Worm (Caenorhabditis elegans) whole organism, L3 larva: Measurements from ENCODE around the gene srdh-1.

Experiments
- R02D3.7 ChIP-seq: fragments of 150-350 bp; optimal IDR thresholded peaks from 2 replicates; lab custom pipeline; 2014; ENCODE audit warnings: missing biosample characterization, missing genetic modification characterization
- ZK546.5 ChIP-seq: sonication (generic microtip); optimal IDR thresholded peaks from 2 replicates; lab custom pipeline; 2017; ENCODE audit warnings: missing biosample characterization, missing genetic modification characterization
- ama-1 ChIP-seq: fragments of 150-350 bp; optimal IDR thresholded peaks from 2 replicates; lab custom pipeline; 2018
- ceh-16 ChIP-seq: sonication (generic microtip); optimal IDR thresholded peaks from 2 replicates; lab custom pipeline; 2017; ENCODE audit warnings: missing biosample characterization, missing genetic modification characterization
- ceh-28 ChIP-seq: fragments of 150-350 bp; optimal IDR thresholded peaks from 2 replicates; lab custom pipeline; 2014; ENCODE audit warnings: missing biosample characterization, missing genetic modification reagents, missing genetic modification characterization
- ceh-82 ChIP-seq: fragments of 150-350 bp; optimal IDR thresholded peaks from 2 replicates; lab custom pipeline; 2014; ENCODE audit warnings: missing biosample characterization, missing genetic modification characterization
- egl-27 ChIP-seq: sonication (generic microtip); optimal IDR thresholded peaks from 4 replicates; lab custom pipeline; 2017; ENCODE audit warnings: missing biosample characterization, missing genetic modification reagents, missing genetic modification characterization
- egl-5 ChIP-seq: fragments of 150-350 bp; optimal IDR thresholded peaks from 2 replicates; lab custom pipeline; 2017; ENCODE audit warnings: missing biosample characterization, missing genetic modification reagents, missing genetic modification characterization, inconsistent platforms
- elt-1 ChIP-seq: fragments of 150-350 bp; optimal IDR thresholded peaks from 2 replicates; lab custom pipeline; 2014; ENCODE audit warnings: missing biosample characterization, missing genetic modification characterization
- elt-2 ChIP-seq: sonication (generic microtip); optimal IDR thresholded peaks from 2 replicates; lab custom pipeline; 2016; ENCODE audit warnings: missing genetic modification reagents, mild to moderate bottlenecking, missing genetic modification characterization, missing compliant biosample characterization
- elt-3 ChIP-seq, 3 experiments: fragments of 150-350 bp in 1 of 3; sonication (generic microtip) in 2 of 3; optimal IDR thresholded peaks; 2 replicates in 2 of 3; 4 replicates in 1 of 3; lab custom pipeline; 2014 to 2017; ENCODE audit warnings: missing biosample characterization in 3 of 3, missing genetic modification characterization in 3 of 3
- eor-1 ChIP-seq, 2 experiments: fragments of 150-350 bp; optimal IDR thresholded peaks; 2 replicates each; lab custom pipeline; 2014 to 2018; ENCODE audit warnings: missing biosample characterization in 2 of 2, missing genetic modification characterization in 2 of 2
- fkh-10 ChIP-seq: sonication (generic microtip); optimal IDR thresholded peaks from 2 replicates; lab custom pipeline; 2017; ENCODE audit warnings: missing biosample characterization, missing genetic modification reagents, missing genetic modification characterization
- fkh-2 ChIP-seq: fragments of 150-350 bp; optimal IDR thresholded peaks from 2 replicates; lab custom pipeline; 2014; ENCODE audit warnings: missing biosample characterization, missing genetic modification reagents, missing genetic modification characterization
- hmg-11 ChIP-seq: sonication (generic microtip); optimal IDR thresholded peaks from 2 replicates; lab custom pipeline; 2016; ENCODE audit warnings: missing genetic modification characterization, missing compliant biosample characterization
- lin-39 ChIP-seq: fragments of 150-350 bp; optimal IDR thresholded peaks from 2 replicates; lab custom pipeline; 2018; ENCODE audit warnings: missing biosample characterization, missing genetic modification reagents, missing genetic modification characterization
- lsy-12 ChIP-seq: sonication (generic microtip); optimal IDR thresholded peaks from 2 replicates; lab custom pipeline; 2016; ENCODE audit warnings: mild to moderate bottlenecking, missing genetic modification characterization, missing compliant biosample characterization
- mml-1 ChIP-seq: fragments of 150-350 bp; sonication (generic microtip); optimal IDR thresholded peaks from 3 replicates; lab custom pipeline; 2014; ENCODE audit warnings: missing biosample characterization, missing genetic modification characterization
- nhr-11 ChIP-seq: fragments of 150-350 bp; optimal IDR thresholded peaks from 2 replicates; lab custom pipeline; 2014; ENCODE audit warnings: missing biosample characterization, missing genetic modification characterization
- nhr-12 ChIP-seq: fragments of 150-350 bp; optimal IDR thresholded peaks from 2 replicates; lab custom pipeline; 2014; ENCODE audit warnings: missing biosample characterization, missing genetic modification characterization
- nhr-23 ChIP-seq: fragments of 150-350 bp; optimal IDR thresholded peaks from 2 replicates; lab custom pipeline; 2014; ENCODE audit warnings: missing biosample characterization, missing genetic modification reagents, missing genetic modification characterization
- nhr-25 ChIP-seq: sonication (generic microtip); optimal IDR thresholded peaks from 2 replicates; lab custom pipeline; 2017; ENCODE audit warnings: missing biosample characterization, missing genetic modification characterization
- nhr-28 ChIP-seq: fragments of 150-350 bp; optimal IDR thresholded peaks from 2 replicates; lab custom pipeline; 2014; ENCODE audit warnings: missing biosample characterization, missing genetic modification characterization
- nhr-43 ChIP-seq: sonication (generic microtip); optimal IDR thresholded peaks from 2 replicates; lab custom pipeline; 2016; ENCODE audit warnings: mild to moderate bottlenecking, missing genetic modification characterization, missing compliant biosample characterization; ENCODE audit not compliant: poor library complexity, severe bottlenecking
- nhr-67 ChIP-seq: fragments of 150-350 bp; optimal IDR thresholded peaks from 2 replicates; lab custom pipeline; 2014; ENCODE audit warnings: missing biosample characterization, missing genetic modification characterization
- nhr-77 ChIP-seq: fragments of 150-350 bp; optimal IDR thresholded peaks from 2 replicates; lab custom pipeline; 2014; ENCODE audit warnings: missing biosample characterization, missing genetic modification characterization
- pqm-1 ChIP-seq: fragments of 150-350 bp; optimal IDR thresholded peaks from 2 replicates; lab custom pipeline; 2017; ENCODE audit warnings: missing biosample characterization, missing genetic modification characterization, inconsistent platforms
- sea-2 ChIP-seq: fragments of 150-350 bp; sonication (generic microtip); optimal IDR thresholded peaks from 4 replicates; lab custom pipeline; 2014; ENCODE audit warnings: missing biosample characterization, missing genetic modification reagents, missing genetic modification characterization
- skn-1 ChIP-seq: fragments of 150-350 bp; optimal IDR thresholded peaks from 2 replicates; lab custom pipeline; 2014; ENCODE audit warnings: missing biosample characterization, missing genetic modification characterization
- snpc-4 ChIP-seq: fragments of 150-350 bp; optimal IDR thresholded peaks from 2 replicates; lab custom pipeline; 2014; ENCODE audit warnings: missing biosample characterization, missing genetic modification characterization
- unc-39 ChIP-seq: sonication (generic microtip); optimal IDR thresholded peaks from 4 replicates; lab custom pipeline; 2017; ENCODE audit warnings: missing biosample characterization, missing genetic modification characterization
- unc-62 ChIP-seq: fragments of 150-350 bp; sonication (generic microtip); optimal IDR thresholded peaks from 4 replicates; lab custom pipeline; 2014; ENCODE audit warnings: missing biosample characterization, missing genetic modification reagents, missing genetic modification characterization
- ztf-4 ChIP-seq: fragments of 150-350 bp; optimal IDR thresholded peaks from 2 replicates; lab custom pipeline; 2014; ENCODE audit warnings: missing biosample characterization, missing genetic modification characterization

Gene srdh-1

DNA sequence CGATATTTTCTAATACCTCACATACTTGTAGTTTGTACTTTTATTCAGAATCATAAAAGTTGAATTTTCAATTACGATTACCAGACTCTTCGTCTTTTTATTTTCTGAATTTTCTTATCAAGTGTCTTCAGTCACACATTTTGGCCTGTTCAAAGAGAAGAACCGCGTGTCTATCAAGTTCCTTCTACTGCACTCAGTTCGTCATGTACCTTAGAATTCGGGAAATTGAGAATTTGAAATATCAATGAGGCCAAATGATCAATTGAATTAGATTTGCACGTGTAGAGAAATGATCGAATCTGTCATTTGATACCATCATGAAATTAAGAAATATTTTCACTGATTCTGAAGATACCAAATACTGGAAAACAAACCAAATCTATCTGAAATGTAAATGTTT lies 899 bp upstream of the srdh-1 start:
- TF ChIP-seq lsy-12 (no peak), nhr-28 (tag; lab: Kevin White, UChicago) (no peak), nhr-25 (peak; percentile 16), nhr-23 (tag; lab: Kevin White, UChicago) (peak; percentile 51), fkh-2 (tag; lab: Kevin White, UChicago) (no peak), nhr-43 (tag; lab: Kevin White, UChicago) (peak; percentile 27)

DNA sequence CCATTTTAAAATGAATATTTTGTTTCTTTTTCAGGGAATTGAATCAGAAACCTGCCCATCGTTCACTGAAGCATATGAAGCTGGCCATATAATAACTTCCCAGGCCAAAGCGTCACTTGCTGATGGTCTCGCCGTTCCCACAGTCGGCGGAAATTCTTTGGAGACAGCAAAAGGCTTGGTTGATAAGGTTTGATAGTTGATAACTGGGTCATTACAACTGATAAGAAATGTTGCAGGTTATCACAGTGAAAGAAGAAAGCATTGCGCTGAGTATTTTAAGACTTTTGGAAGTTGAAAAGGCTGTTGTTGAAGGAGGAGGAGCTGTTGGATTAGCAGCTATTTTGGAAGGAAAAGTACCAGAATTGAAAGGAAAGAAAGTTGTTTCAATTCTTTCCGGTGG lies 2.1 kb downstream of the srdh-1 start:
- TF ChIP-seq fkh-2 (tag; lab: Kevin White, UChicago) (no peak), ztf-4 (no peak), nhr-23 (tag; lab: Kevin White, UChicago) (peak; percentile 13), ZK546.5 (no peak), elt-2 (peak; percentile 82), fkh-10 (GFP tag; lab: Kevin White, UChicago) (no peak), pqm-1 (tag; lab: Kevin White, UChicago) (peak; percentile 12), nhr-67 (tag; lab: Kevin White, UChicago) (no peak), elt-3 (tag; optimal IDR thresholded peaks at IDR 0.05; lab: Kevin White, UChicago) (peak in 2 of 3 experiments; percentile 29 to 63), egl-5 (no peak)
- TF ChIP-seq, all 47 proteins: peak for 4

DNA sequence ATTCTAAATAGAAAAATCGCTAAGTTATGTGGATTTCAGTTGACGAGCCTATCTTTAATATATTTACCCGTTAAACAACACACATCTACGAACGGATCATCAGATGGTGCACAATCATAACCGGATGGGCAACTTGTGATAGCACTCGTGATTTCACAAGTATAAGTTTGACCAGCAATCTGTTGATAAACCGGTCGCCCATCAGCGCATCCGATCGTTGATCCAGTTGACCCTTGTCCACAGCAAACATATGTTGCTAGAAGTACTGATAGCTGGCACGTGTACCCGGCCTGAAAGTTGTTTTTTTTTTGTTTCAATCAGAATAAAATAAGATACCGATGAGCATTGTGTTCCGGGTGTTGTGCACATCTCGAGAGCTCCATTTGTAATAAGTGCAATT lies 3.2 kb downstream of the srdh-1 start:
- TF ChIP-seq nhr-43 (tag; lab: Kevin White, UChicago): peak; percentile 2
- no peak for TF ChIP-seq unc-39 (tag; lab: Kevin White, UChicago)
- no peak for TF ChIP-seq hmg-11 (tag; lab: Kevin White, UChicago)
- TF ChIP-seq snpc-4 (tag; lab: Kevin White, UChicago): no peak

DNA sequence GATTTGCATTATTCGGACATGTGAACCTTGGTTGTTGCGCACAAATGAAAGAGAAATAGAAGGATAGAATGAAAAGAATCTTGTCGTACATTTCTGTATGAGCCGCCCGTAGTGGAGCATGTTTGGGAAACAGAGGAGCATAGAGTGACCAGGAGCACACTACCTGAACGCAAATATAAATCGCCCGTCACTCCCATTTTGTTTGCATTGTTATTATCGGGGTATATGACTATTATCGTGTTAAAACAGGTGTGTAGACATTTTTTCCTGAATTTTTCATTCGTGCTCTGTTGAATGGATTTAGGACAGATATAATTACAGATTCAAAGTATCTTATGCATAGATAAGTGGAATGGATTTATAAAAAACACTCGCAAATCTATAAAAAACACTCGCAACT lies 4.9 kb downstream of the srdh-1 start, which contains the start of gene K01C8.2:
Gene K01C8.2, minus strand, starts transcription at position 101 of the 400 bp plus-strand sequence.
- TF ChIP-seq elt-1 (tag; lab: Kevin White, UChicago) (no peak), nhr-11 (tag; lab: Kevin White, UChicago) (no peak), nhr-28 (tag; lab: Kevin White, UChicago) (no peak), ztf-4 (no peak), R02D3.7 (tag; lab: Kevin White, UChicago) (no peak), unc-39 (tag; lab: Kevin White, UChicago) (no peak), sea-2 (GFP tag; lab: Kevin White, UChicago) (no peak), skn-1 (no peak), ceh-16 (tag; lab: Kevin White, UChicago) (no peak), eor-1 (tag; optimal IDR thresholded peaks at IDR 0.05; lab: Kevin White, UChicago) (no peak), ceh-82 (no peak), snpc-4 (tag; lab: Kevin White, UChicago) (no peak), pqm-1 (tag; lab: Kevin White, UChicago) (no peak), fkh-10 (GFP tag; lab: Kevin White, UChicago) (no peak), hmg-11 (tag; lab: Kevin White, UChicago) (no peak), lin-39 (no peak), ceh-28 (tag; lab: Kevin White, UChicago) (no peak), nhr-77 (tag; lab: Kevin White, UChicago) (no peak)

DNA sequence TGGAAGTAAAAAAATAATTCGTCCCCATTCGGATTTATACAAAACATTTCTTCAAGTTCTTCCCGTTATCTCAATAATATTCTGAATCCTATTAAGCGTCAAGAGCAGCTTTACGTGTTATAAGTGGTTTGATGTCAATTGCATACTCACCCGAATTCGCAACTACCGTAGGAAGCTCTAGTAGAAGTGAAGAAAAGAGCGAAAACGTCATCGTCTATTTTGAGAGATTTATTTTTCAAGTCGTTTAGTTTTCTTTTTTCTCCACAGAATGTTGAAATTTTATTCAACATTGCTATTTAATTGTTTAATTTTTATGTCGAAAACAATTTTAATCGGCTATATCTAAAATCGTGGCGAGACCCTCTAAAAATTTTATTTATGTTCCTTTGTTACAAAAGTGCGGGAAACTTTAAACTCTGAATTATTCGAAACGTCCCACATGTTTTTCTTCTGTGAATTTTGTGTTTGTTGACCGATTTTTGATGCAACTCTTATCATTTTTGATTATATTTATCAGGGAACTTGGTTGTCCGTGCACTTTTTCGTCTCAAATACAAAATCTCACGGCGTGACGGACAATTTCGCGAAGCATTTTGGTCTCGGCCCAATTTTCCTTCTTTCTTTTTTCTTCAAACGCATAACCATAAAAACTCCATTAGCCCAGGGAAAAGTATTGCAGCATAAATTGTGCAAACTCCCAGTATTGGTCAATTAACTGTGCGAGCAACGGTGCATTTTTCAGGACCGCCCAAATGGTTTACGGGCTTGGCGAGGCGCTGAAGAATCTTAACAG lies 5.6 kb downstream of the srdh-1 start, which contains the start of gene tdc-1:
Gene tdc-1, plus strand, starts transcription at position 743 of the 793 bp plus-strand sequence.
- TF ChIP-seq ama-1 (lab: Kevin White, UChicago): no peak
- TF ChIP-seq pqm-1 (tag; lab: Kevin White, UChicago): no peak
- no peak for TF ChIP-seq mml-1
- TF ChIP-seq elt-1 (tag; lab: Kevin White, UChicago): no peak
- TF ChIP-seq eor-1 (tag; optimal IDR thresholded peaks at IDR 0.05; lab: Kevin White, UChicago): no peak
- TF ChIP-seq sea-2 (GFP tag; lab: Kevin White, UChicago): no peak
- no peak for TF ChIP-seq nhr-12 (tag; lab: Kevin White, UChicago)
- TF ChIP-seq ZK546.5: no peak
- no peak for TF ChIP-seq unc-62 (GFP tag; lab: Kevin White, UChicago)
- TF ChIP-seq egl-27 (tag; lab: Kevin White, UChicago): no peak
